Worm (Caenorhabditis elegans): ENCODE data around the gene ssp-33.

DNA sequence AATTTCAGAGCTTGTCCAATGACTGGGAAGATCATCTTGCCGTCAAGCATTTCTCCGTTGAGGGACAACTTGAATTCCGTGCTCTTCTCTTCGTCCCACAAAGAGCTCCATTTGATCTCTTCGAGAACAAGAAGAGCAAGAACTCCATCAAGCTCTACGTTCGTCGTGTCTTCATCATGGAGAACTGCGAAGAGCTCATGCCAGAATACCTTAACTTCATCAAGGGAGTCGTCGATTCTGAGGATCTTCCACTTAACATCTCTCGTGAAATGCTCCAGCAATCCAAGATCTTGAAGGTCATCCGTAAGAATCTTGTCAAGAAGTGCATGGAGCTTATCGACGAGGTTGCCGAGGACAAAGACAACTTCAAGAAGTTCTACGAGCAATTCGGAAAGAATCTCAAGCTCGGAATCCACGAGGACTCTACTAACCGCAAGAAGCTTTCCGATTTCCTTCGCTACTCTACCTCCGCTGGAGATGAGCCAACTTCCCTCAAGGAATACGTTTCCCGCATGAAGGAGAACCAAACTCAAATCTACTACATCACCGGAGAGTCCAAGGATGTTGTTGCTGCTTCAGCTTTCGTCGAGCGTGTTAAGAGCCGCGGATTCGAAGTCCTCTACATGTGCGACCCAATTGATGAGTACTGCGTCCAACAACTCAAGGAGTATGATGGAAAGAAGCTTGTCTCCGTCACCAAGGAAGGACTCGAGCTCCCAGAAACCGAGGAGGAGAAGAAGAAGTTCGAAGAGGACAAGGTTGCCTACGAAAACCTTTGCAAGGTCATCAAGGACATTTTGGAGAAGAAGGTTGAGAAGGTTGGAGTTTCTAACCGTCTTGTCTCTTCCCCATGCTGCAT lies 23.8 kb upstream of the ssp-33 start:
- peak; percentile 26; the same call in 1 of the 2 replicates for TF ChIP-seq flt-1 (GFP tag; IDR thresholded peaks at IDR 0.05)
- no peak for TF ChIP-seq ama-1 (optimal IDR thresholded peaks at IDR 0.05)
- TF ChIP-seq hnd-1 (tag; optimal IDR thresholded peaks at IDR 0.05) = no peak
- TF ChIP-seq ceh-36 (tag; optimal IDR thresholded peaks at IDR 0.05) = no peak
- no peak for TF ChIP-seq B0310.2 (tag; optimal IDR thresholded peaks at IDR 0.05)
- TF ChIP-seq scrt-1 (GFP tag; IDR thresholded peaks at IDR 0.05) = 0 out of 2 replicates have a peak, but pooled peaks have one; percentile 41
- no peak for TF ChIP-seq ceh-13 (GFP tag; optimal IDR thresholded peaks at IDR 0.05)
- TF ChIP-seq hmbx-1 (tag; optimal IDR thresholded peaks at IDR 0.05) = no peak
- no peak for TF ChIP-seq sea-1 (GFP tag; conservative IDR thresholded peaks at IDR 0.05)
- TF ChIP-seq F13C5.2 (tag; optimal IDR thresholded peaks at IDR 0.05) = no peak

Data from whole organism, early embryonic.